Fruit fly (Drosophila melanogaster) whole organism, embryonic: ENCODE measurements around the gene CRAT.
A peak's percentile ranks its signal among the peaks of the same experiment; 100 is the strongest.

Experiments
- Antp ChIP-seq: fragments of 200-800 bp; sonication (Bioruptor generic); optimal IDR thresholded peaks from 3 replicates; lab custom pipeline; 2016; ENCODE audit warnings: missing biosample characterization, missing genetic modification characterization
- CG14050 ChIP-seq: fragments of 200-800 bp; sonication (Bioruptor generic); IDR thresholded peaks from 3 replicates; pipeline ENCODE4 v1.3.6; 2022; ENCODE audit warnings: missing biosample characterization, missing genetic modification characterization
- CG15011 ChIP-seq: fragments of 200-800 bp; sonication (Bioruptor generic); optimal IDR thresholded peaks from 3 replicates; lab custom pipeline; 2018; ENCODE audit warnings: missing biosample characterization, mild to moderate bottlenecking, missing genetic modification characterization
- CG16779 ChIP-seq: fragments of 200-800 bp; sonication (Bioruptor generic); IDR thresholded peaks from 2 replicates; pipeline ENCODE4 v1.3.6; 2022; ENCODE audit warnings: missing biosample characterization, missing genetic modification characterization
- CG18619 ChIP-seq: fragments of 200-800 bp; sonication (Bioruptor generic); optimal IDR thresholded peaks from 3 replicates; lab custom pipeline; 2017; ENCODE audit warnings: missing biosample characterization, mild to moderate bottlenecking, missing genetic modification characterization
- CG2120 ChIP-seq: fragments of 200-800 bp; sonication (Bioruptor generic); optimal IDR thresholded peaks from 3 replicates; lab custom pipeline; 2016; ENCODE audit warnings: missing biosample characterization, missing genetic modification characterization
- CG2678 ChIP-seq: fragments of 200-800 bp; sonication (Bioruptor generic); optimal IDR thresholded peaks from 3 replicates; lab custom pipeline; 2019; ENCODE audit warnings: missing biosample characterization, mild to moderate bottlenecking, missing genetic modification characterization, moderate library complexity
- CG2712 ChIP-seq: fragments of 200-800 bp; optimal IDR thresholded peaks from 3 replicates; lab custom pipeline; 2019; ENCODE audit warnings: missing biosample characterization, mild to moderate bottlenecking, missing genetic modification characterization, moderate library complexity
- CG4282 ChIP-seq: fragments of 200-800 bp; sonication (Bioruptor generic); optimal IDR thresholded peaks from 2 replicates; lab custom pipeline; 2016; ENCODE audit warnings: missing biosample characterization, missing genetic modification characterization
- CG6175 ChIP-seq: fragments of 200-800 bp; sonication (Bioruptor generic); IDR thresholded peaks from 3 replicates; pipeline ENCODE4 v1.3.6; 2022; ENCODE audit warnings: missing biosample characterization, missing genetic modification characterization
- CG6813 ChIP-seq: fragments of 200-800 bp; sonication (Bioruptor generic); optimal IDR thresholded peaks from 2 replicates; lab custom pipeline; 2017; ENCODE audit warnings: missing biosample characterization, missing genetic modification characterization, mild to moderate bottlenecking, moderate library complexity, missing genetic modification reagents
- CG7271 ChIP-seq: fragments of 200-800 bp; sonication (Bioruptor generic); optimal IDR thresholded peaks from 2 replicates; lab custom pipeline; 2018; ENCODE audit warnings: missing biosample characterization, mild to moderate bottlenecking, missing genetic modification characterization, moderate library complexity
- CG7556 ChIP-seq: fragments of 200-800 bp; sonication (Bioruptor generic); optimal IDR thresholded peaks from 2 replicates; lab custom pipeline; 2017; ENCODE audit warnings: missing biosample characterization, mild to moderate bottlenecking, missing genetic modification characterization
- CG7987 ChIP-seq: fragments of 200-800 bp; sonication (Bioruptor generic); optimal IDR thresholded peaks from 2 replicates; lab custom pipeline; 2018; ENCODE audit warnings: missing biosample characterization, mild to moderate bottlenecking, missing genetic modification characterization, moderate library complexity
- CG8281 ChIP-seq: fragments of 200-800 bp; sonication (Bioruptor generic); optimal IDR thresholded peaks from 2 replicates; lab custom pipeline; 2018; ENCODE audit warnings: missing biosample characterization, mild to moderate bottlenecking, missing genetic modification characterization, moderate library complexity
- CG9817 ChIP-seq: fragments of 200-800 bp; sonication (Bioruptor generic); optimal IDR thresholded peaks from 2 replicates; lab custom pipeline; 2018; ENCODE audit warnings: missing biosample characterization, mild to moderate bottlenecking, missing genetic modification characterization, moderate library complexity
- D ChIP-seq, 2 experiments: fragments of 200-800 bp in 1 of 2; fragments of >200 bp in 1 of 2; sonication (Bioruptor generic) in 1 of 2; optimal IDR thresholded peaks; 2 replicates in 1 of 2; 3 replicates in 1 of 2; lab custom pipeline; 2017; ENCODE audit warnings: mild to moderate bottlenecking in 1 of 2, missing biosample characterization in 1 of 2, missing genetic modification characterization in 1 of 2, missing genetic modification reagents in 1 of 2
- Deaf1 ChIP-seq: fragments of 200-800 bp; optimal IDR thresholded peaks from 3 replicates; lab custom pipeline; 2019; ENCODE audit warnings: missing biosample characterization, mild to moderate bottlenecking, missing genetic modification characterization, moderate library complexity
- Dek ChIP-seq: fragments of 200-800 bp; sonication (Bioruptor generic); optimal IDR thresholded peaks from 3 replicates; lab custom pipeline; 2019; ENCODE audit warnings: missing biosample characterization, mild to moderate bottlenecking, missing genetic modification characterization, moderate library complexity
- Ets97D ChIP-seq: fragments of 200-800 bp; sonication (Bioruptor generic); optimal IDR thresholded peaks from 3 replicates; lab custom pipeline; 2016; ENCODE audit warnings: missing biosample characterization, missing genetic modification characterization
- Fer2 ChIP-seq: fragments of 200-800 bp; sonication (Bioruptor generic); optimal IDR thresholded peaks from 2 replicates; lab custom pipeline; 2018; ENCODE audit warnings: missing biosample characterization, mild to moderate bottlenecking, missing genetic modification characterization, moderate library complexity
- H2.0 ChIP-seq: fragments of 200-800 bp; sonication (Bioruptor generic); IDR thresholded peaks from 2 replicates; pipeline ENCODE4 v1.3.6; 2022; ENCODE audit warnings: missing biosample characterization, missing genetic modification characterization
- HmgZ ChIP-seq: fragments of 200-800 bp; sonication (Bioruptor generic); optimal IDR thresholded peaks from 2 replicates; lab custom pipeline; 2018; ENCODE audit warnings: missing biosample characterization, mild to moderate bottlenecking, missing genetic modification characterization
- Myb ChIP-seq: fragments of 200-800 bp; sonication (Bioruptor generic); optimal IDR thresholded peaks from 2 replicates; lab custom pipeline; 2016; ENCODE audit warnings: missing biosample characterization, missing genetic modification characterization
- Nf-YB ChIP-seq: fragments of 200-800 bp; sonication (Bioruptor generic); optimal IDR thresholded peaks from 3 replicates; lab custom pipeline; 2019; ENCODE audit warnings: missing biosample characterization, mild to moderate bottlenecking, missing genetic modification characterization, moderate library complexity
- NfI ChIP-seq: fragments of 200-800 bp; sonication (Bioruptor generic); optimal IDR thresholded peaks from 3 replicates; lab custom pipeline; 2018; ENCODE audit warnings: missing biosample characterization, mild to moderate bottlenecking, missing genetic modification characterization, moderate library complexity
- Oli ChIP-seq: fragments of 200-800 bp; sonication (Bioruptor generic); optimal IDR thresholded peaks from 2 replicates; lab custom pipeline; 2018; ENCODE audit warnings: missing biosample characterization, mild to moderate bottlenecking, missing genetic modification characterization, moderate library complexity
- TFAM ChIP-seq: fragments of 200-800 bp; sonication (Bioruptor generic); optimal IDR thresholded peaks from 2 replicates; lab custom pipeline; 2017; ENCODE audit warnings: missing biosample characterization, missing genetic modification characterization, inconsistent platforms
- YL-1 ChIP-seq: fragments of 200-800 bp; sonication (Bioruptor generic); optimal IDR thresholded peaks from 3 replicates; lab custom pipeline; 2017; ENCODE audit warnings: missing biosample characterization, mild to moderate bottlenecking, missing genetic modification characterization
- bcd ChIP-seq: fragments of 200-800 bp; sonication (Bioruptor generic); optimal IDR thresholded peaks from 2 replicates; lab custom pipeline; 2017; ENCODE audit warnings: missing biosample characterization, mild to moderate bottlenecking, missing genetic modification characterization
- cg ChIP-seq: fragments of 200-800 bp; sonication (Bioruptor generic); optimal IDR thresholded peaks from 3 replicates; lab custom pipeline; 2019; ENCODE audit warnings: missing biosample characterization, mild to moderate bottlenecking, missing genetic modification characterization, moderate library complexity
- corto ChIP-seq: fragments of 200-800 bp; sonication (Bioruptor generic); optimal IDR thresholded peaks from 2 replicates; lab custom pipeline; 2016; ENCODE audit warnings: missing biosample characterization, mild to moderate bottlenecking, missing genetic modification characterization, moderate library complexity
- dmrt11E ChIP-seq: fragments of 200-800 bp; sonication (Bioruptor generic); optimal IDR thresholded peaks from 3 replicates; lab custom pipeline; 2018; ENCODE audit warnings: missing biosample characterization, mild to moderate bottlenecking, missing genetic modification characterization, moderate library complexity
- emc ChIP-seq: fragments of 200-800 bp; sonication (Bioruptor generic); optimal IDR thresholded peaks from 2 replicates; lab custom pipeline; 2016; ENCODE audit warnings: missing biosample characterization, missing genetic modification characterization
- gem ChIP-seq: fragments of 200-800 bp; sonication (Bioruptor generic); optimal IDR thresholded peaks from 2 replicates; lab custom pipeline; 2019; ENCODE audit warnings: missing biosample characterization, mild to moderate bottlenecking, missing genetic modification characterization, moderate library complexity
- her ChIP-seq: fragments of 200-800 bp; sonication (Bioruptor generic); optimal IDR thresholded peaks from 2 replicates; lab custom pipeline; 2016; ENCODE audit warnings: missing biosample characterization, missing genetic modification characterization
- kni ChIP-seq: fragments of 200-800 bp; sonication (Bioruptor generic); optimal IDR thresholded peaks from 3 replicates; lab custom pipeline; 2017; ENCODE audit warnings: mild to moderate bottlenecking, missing biosample characterization, missing genetic modification reagents, missing genetic modification characterization
- phol ChIP-seq: fragments of 200-800 bp; sonication (Bioruptor generic); optimal IDR thresholded peaks from 3 replicates; lab custom pipeline; 2018; ENCODE audit warnings: missing biosample characterization, mild to moderate bottlenecking, missing genetic modification characterization, moderate library complexity
- pzg ChIP-seq: fragments of 200-800 bp; sonication (Bioruptor generic); optimal IDR thresholded peaks from 3 replicates; lab custom pipeline; 2018; ENCODE audit warnings: missing biosample characterization, mild to moderate bottlenecking, missing genetic modification characterization, moderate library complexity
- sc ChIP-seq, 3 experiments: fragments of >200 bp in 2 of 3; fragments of 200-800 bp in 1 of 3; sonication (Bioruptor generic) in 1 of 3; optimal IDR thresholded peaks; 2 replicates in 2 of 3; 3 replicates in 1 of 3; lab custom pipeline; 2017; ENCODE audit warnings: mild to moderate bottlenecking in 1 of 3, missing biosample characterization in 1 of 3, missing genetic modification characterization in 1 of 3, missing genetic modification reagents in 1 of 3
- slp2 ChIP-seq: fragments of 200-800 bp; sonication (Bioruptor generic); optimal IDR thresholded peaks from 2 replicates; lab custom pipeline; 2016; ENCODE audit warnings: missing biosample characterization, missing genetic modification characterization
- tap ChIP-seq: fragments of 200-800 bp; optimal IDR thresholded peaks from 3 replicates; lab custom pipeline; 2019; ENCODE audit warnings: missing biosample characterization, mild to moderate bottlenecking, missing genetic modification characterization, moderate library complexity
- tio ChIP-seq: fragments of 200-800 bp; sonication (Bioruptor generic); optimal IDR thresholded peaks from 2 replicates; lab custom pipeline; 2017; ENCODE audit warnings: missing biosample characterization, missing genetic modification characterization, inconsistent platforms
- tna ChIP-seq: fragments of 200-800 bp; sonication (Bioruptor generic); IDR thresholded peaks from 2 replicates; pipeline ENCODE4 v1.3.6; 2022; ENCODE audit warnings: missing biosample characterization, missing genetic modification characterization; ENCODE audit not compliant: partially characterized antibody
- trem ChIP-seq: fragments of 200-800 bp; optimal IDR thresholded peaks from 3 replicates; lab custom pipeline; 2019; ENCODE audit warnings: missing biosample characterization, mild to moderate bottlenecking, missing genetic modification characterization, moderate library complexity
- wek ChIP-seq: fragments of 200-800 bp; sonication (Bioruptor generic); optimal IDR thresholded peaks from 3 replicates; lab custom pipeline; 2018; ENCODE audit warnings: missing biosample characterization, mild to moderate bottlenecking, missing genetic modification characterization, moderate library complexity

Gene CRAT

dm6 chr3R:6405674-6406565 lies 30.1 kb upstream of the CRAT start, which contains the start of gene Dmtn (continued):
- TF ChIP-seq CG18619 (GFP tag; lab: Kevin White, UChicago): peak; percentile 12
- TF ChIP-seq CG7987 (GFP tag; lab: Kevin White, UChicago): peak; percentile 72
- peak; percentile 71 for TF ChIP-seq CG4282 (GFP tag; lab: Kevin White, UChicago)
- TF ChIP-seq dmrt11E (tag; lab: Kevin White, UChicago): no peak
- peak; percentile 2 for TF ChIP-seq tap
- peak; percentile 15 for TF ChIP-seq CG9817 (tag; lab: Kevin White, UChicago)
- no peak for TF ChIP-seq CG6175 (GFP tag; lab: Robert Waterston, UW)
- TF ChIP-seq Dek (tag; lab: Kevin White, UChicago): peak; percentile 10
- peak; percentile 60 for TF ChIP-seq kni
- no peak for TF ChIP-seq CG8281 (tag; lab: Kevin White, UChicago)
- peak; percentile 44 for TF ChIP-seq CG6813 (GFP tag; lab: Kevin White, UChicago)
- peak; percentile 2 for TF ChIP-seq slp2 (GFP tag; lab: Kevin White, UChicago)
- peak; percentile 37 for TF ChIP-seq emc (GFP tag; lab: Kevin White, UChicago)
- peak; percentile 25 for TF ChIP-seq Oli (tag; lab: Kevin White, UChicago)
- peak; percentile 70 for TF ChIP-seq pzg (GFP tag; lab: Kevin White, UChicago)
- no peak for TF ChIP-seq CG14050 (GFP tag; lab: Robert Waterston, UW)
- TF ChIP-seq trem (tag; lab: Kevin White, UChicago): peak; percentile 34
- no peak for TF ChIP-seq CG16779
- TF ChIP-seq phol (tag; lab: Kevin White, UChicago): peak; percentile 51
- TF ChIP-seq Ets97D: peak; percentile 9
- TF ChIP-seq HmgZ (tag; lab: Kevin White, UChicago): no peak
- peak; percentile 32 for TF ChIP-seq CG2120 (GFP tag; lab: Kevin White, UChicago)
- TF ChIP-seq CG15011: peak; percentile 10
- TF ChIP-seq TFAM (GFP tag; lab: Kevin White, UChicago): peak; percentile 24
- TF ChIP-seq Fer2 (tag; lab: Kevin White, UChicago): peak; percentile 9
- peak; percentile 22 for TF ChIP-seq CG2678 (tag; lab: Kevin White, UChicago)
- peak; percentile 48 for TF ChIP-seq gem (tag; lab: Kevin White, UChicago)
- no peak for TF ChIP-seq D (optimal IDR thresholded peaks at IDR 0.05; lab: Kevin White, UChicago)
- TF ChIP-seq D (GFP tag; optimal IDR thresholded peaks at IDR 0.05; lab: Kevin White, UChicago): no peak
- TF ChIP-seq Antp (GFP tag; lab: Kevin White, UChicago): peak; percentile 29
- TF ChIP-seq her (GFP tag; lab: Kevin White, UChicago): peak; percentile 10
- TF ChIP-seq tna: no peak
- TF ChIP-seq CG7271 (tag; lab: Kevin White, UChicago): peak; percentile 0
- peak; percentile 39 for TF ChIP-seq CG2712 (tag; lab: Kevin White, UChicago)
- TF ChIP-seq CG7556 (GFP tag; lab: Kevin White, UChicago): peak; percentile 35
- TF ChIP-seq cg (GFP tag; lab: Kevin White, UChicago): peak; percentile 62
- TF ChIP-seq Deaf1 (tag; lab: Kevin White, UChicago): peak; percentile 68
- TF ChIP-seq tio (GFP tag; lab: Kevin White, UChicago): peak; percentile 33
- peak; percentile 37 for TF ChIP-seq Myb (GFP tag; lab: Kevin White, UChicago)
- TF ChIP-seq Nf-YB (GFP tag; lab: Kevin White, UChicago): no peak
- TF ChIP-seq bcd: peak; percentile 29
- TF ChIP-seq H2.0 (GFP tag; lab: Robert Waterston, UW): no peak
- no peak for TF ChIP-seq sc (optimal IDR thresholded peaks at IDR 0.05; lab: Kevin White, UChicago)
- peak; percentile 24 for TF ChIP-seq sc (GFP tag; optimal IDR thresholded peaks at IDR 0.05; lab: Kevin White, UChicago)
- TF ChIP-seq wek (GFP tag; lab: Kevin White, UChicago): peak; percentile 46
- TF ChIP-seq corto: no peak
- TF ChIP-seq NfI (GFP tag; lab: Kevin White, UChicago): peak; percentile 3
- TF ChIP-seq YL-1 (GFP tag; lab: Kevin White, UChicago): peak; percentile 59
